5 worm cellular contexts compared by ENCODE assay signal in genomic region chrX:11675573-11675972, ce11.
A peak's percentile ranks its signal among the peaks of the same experiment; 100 is the strongest.
TF ChIP-seq lines count a peak whose summit lies in the region.

No protein-coding gene starts in this region.

TF ChIP-seq in whole organism, L1 larva, 84 proteins besides CTCF, POLR2A, EP300 and RAD21:
- TF ChIP-seq ztf-11 (tag; optimal IDR thresholded peaks at IDR 0.05; lab: Kevin White, UChicago) (peak in 1 of 2 experiments; percentile 65), tbx-2 (tag; optimal IDR thresholded peaks at IDR 0.05; lab: Kevin White, UChicago) (peak; percentile 6), hpl-2 (GFP tag; optimal IDR thresholded peaks at IDR 0.05; lab: Kevin White, UChicago) (no peak), lsy-2 (tag; optimal IDR thresholded peaks at IDR 0.05; lab: Kevin White, UChicago) (no peak), fkh-8 (tag; optimal IDR thresholded peaks at IDR 0.05; lab: Kevin White, UChicago) (no peak)
TF ChIP-seq in whole organism, L1 larva: peak in this region for 2.

TF ChIP-seq in whole organism, early embryonic, 17 proteins besides CTCF, POLR2A, EP300 and RAD21:
- TF ChIP-seq ceh-13 (GFP tag; optimal IDR thresholded peaks at IDR 0.05; lab: Kevin White, UChicago) (no peak), sea-1 (GFP tag; conservative IDR thresholded peaks at IDR 0.05; lab: Robert Waterston, UW) (0 out of 2 replicates have a peak, but pooled peaks have one; percentile 23)
TF ChIP-seq in whole organism, early embryonic: peak in this region for 1.

TF ChIP-seq in whole organism, late embryonic, 69 proteins besides CTCF, POLR2A, EP300 and RAD21:
- TF ChIP-seq eyg-1 (tag; optimal IDR thresholded peaks at IDR 0.05; lab: Kevin White, UChicago) = no peak
- peak; percentile 21 for TF ChIP-seq ceh-31 (tag; optimal IDR thresholded peaks at IDR 0.05; lab: Kevin White, UChicago)
- TF ChIP-seq ceh-6 (GFP tag; optimal IDR thresholded peaks at IDR 0.05; lab: Kevin White, UChicago) = no peak
- TF ChIP-seq che-1 (tag; optimal IDR thresholded peaks at IDR 0.05; lab: Kevin White, UChicago) = no peak

TF ChIP-seq in whole organism, midembryonic, 9 proteins besides CTCF, POLR2A, EP300 and RAD21:
- TF ChIP-seq flt-1 (GFP tag; IDR thresholded peaks at IDR 0.05; lab: Robert Waterston, UW) (no peak), ref-1 (GFP tag; conservative IDR thresholded peaks at IDR 0.05; lab: Robert Waterston, UW) (no peak), cog-1 (tag; optimal IDR thresholded peaks at IDR 0.05; lab: Kevin White, UChicago) (peak; percentile 21)
TF ChIP-seq in whole organism, midembryonic: peak in this region for 1.

TF ChIP-seq in whole organism, mixed stage, embryonic, 35 proteins besides CTCF, POLR2A, EP300 and RAD21:
- TF ChIP-seq cnd-1 (tag; optimal IDR thresholded peaks at IDR 0.05; lab: Kevin White, UChicago) (peak; percentile 73), nhr-237 (tag; optimal IDR thresholded peaks at IDR 0.05; lab: Kevin White, UChicago) (no peak), sem-2 (GFP tag; optimal IDR thresholded peaks at IDR 0.05; lab: Kevin White, UChicago) (no peak), nhr-2 (tag; optimal IDR thresholded peaks at IDR 0.05; lab: Kevin White, UChicago) (peak; percentile 49)

Comparison
In these comparisons a context has a peak if more than half of its experiments do, and no peak if none do; other contexts are left out.
1. Of the 10 proteins assayed by ChIP-seq in both whole organism, L1 larva and whole organism, late embryonic: peak only in whole organism, L1 larva: tbx-2; only in whole organism, late embryonic: none; in both: none; in neither: 9.